Comparison of ENCODE assay signal across 1 fruit fly cellular context in genomic region chr3L:15768947-15769389, dm6.
TF ChIP-seq lines count a peak whose summit lies in the region.

No protein-coding gene starts in this region.

TF ChIP-seq in whole organism, embryonic, 481 proteins besides CTCF, POLR2A, EP300 and RAD21 (continued from another document):
- peak; percentile 29 for TF ChIP-seq BtbVII (GFP tag; optimal IDR thresholded peaks at IDR 0.05; lab: Kevin White, UChicago)
- no peak for TF ChIP-seq bbx (GFP tag; IDR thresholded peaks at IDR 0.05; lab: Robert Waterston, UW; ENCODE audit: partially characterized antibody)
- peak in 1 of 2 experiments; percentile 17 for TF ChIP-seq Eip74EF (GFP tag; optimal IDR thresholded peaks at IDR 0.05; lab: Kevin White, UChicago)
- no peak for TF ChIP-seq CG7745 (tag; optimal IDR thresholded peaks at IDR 0.05; lab: Kevin White, UChicago)
- peak; percentile 22 for TF ChIP-seq jing (GFP tag; optimal IDR thresholded peaks at IDR 0.05; lab: Kevin White, UChicago)
- TF ChIP-seq Antp (GFP tag; optimal IDR thresholded peaks at IDR 0.05; lab: Kevin White, UChicago) = no peak
- peak; percentile 74 for TF ChIP-seq CG33557 (GFP tag; optimal IDR thresholded peaks at IDR 0.05; lab: Kevin White, UChicago)
- TF ChIP-seq NK7.1 (GFP tag; optimal IDR thresholded peaks at IDR 0.05; lab: Kevin White, UChicago) = no peak
- TF ChIP-seq CG15696 (tag; optimal IDR thresholded peaks at IDR 0.05; lab: Kevin White, UChicago) = peak; percentile 71
- peak; percentile 85 for TF ChIP-seq Ssrp (tag; optimal IDR thresholded peaks at IDR 0.05; lab: Kevin White, UChicago)
- TF ChIP-seq hkb (optimal IDR thresholded peaks at IDR 0.05; lab: Kevin White, UChicago) = no peak
- peak; percentile 58; the same call in 1 of the 2 replicates for TF ChIP-seq hkb (GFP tag; IDR thresholded peaks at IDR 0.05; lab: Robert Waterston, UW)
- peak; percentile 79 for TF ChIP-seq CG17359 (tag; optimal IDR thresholded peaks at IDR 0.05; lab: Kevin White, UChicago)
- peak; percentile 15; the same call in 1 of the 3 replicates for TF ChIP-seq so (GFP tag; IDR thresholded peaks at IDR 0.05; lab: Robert Waterston, UW)
- peak; percentile 57; the same call in 1 of the 2 replicates for TF ChIP-seq stc (GFP tag; IDR thresholded peaks at IDR 0.05; lab: Robert Waterston, UW)
- TF ChIP-seq tup (GFP tag; optimal IDR thresholded peaks at IDR 0.05; lab: Kevin White, UChicago) = peak; percentile 61
- TF ChIP-seq CG17186 (GFP tag; optimal IDR thresholded peaks at IDR 0.05; lab: Kevin White, UChicago) = no peak
- TF ChIP-seq Vsx1 (GFP tag; optimal IDR thresholded peaks at IDR 0.05; lab: Kevin White, UChicago) = peak; percentile 46
- TF ChIP-seq scrt (GFP tag; optimal IDR thresholded peaks at IDR 0.05; lab: Kevin White, UChicago) = peak; percentile 21
- TF ChIP-seq Fer1 (GFP tag; optimal IDR thresholded peaks at IDR 0.05; lab: Kevin White, UChicago) = peak; percentile 43
- TF ChIP-seq zfh1 (GFP tag; IDR thresholded peaks at IDR 0.05; lab: Robert Waterston, UW) = peak; percentile 78; the same call in 2 of the 3 replicates
- peak; percentile 44 for TF ChIP-seq CG16815 (GFP tag; optimal IDR thresholded peaks at IDR 0.05; lab: Kevin White, UChicago)
- TF ChIP-seq Oli (tag; optimal IDR thresholded peaks at IDR 0.05; lab: Kevin White, UChicago) = peak; percentile 75
- no peak for TF ChIP-seq CG31388 (GFP tag; optimal IDR thresholded peaks at IDR 0.05; lab: Kevin White, UChicago)
- TF ChIP-seq insv (GFP tag; optimal IDR thresholded peaks at IDR 0.05; lab: Kevin White, UChicago) = no peak
- no peak for TF ChIP-seq vfl (GFP tag; optimal IDR thresholded peaks at IDR 0.05; lab: Kevin White, UChicago)
- TF ChIP-seq CG4424 (GFP tag; optimal IDR thresholded peaks at IDR 0.05; lab: Kevin White, UChicago) = peak; percentile 77
- TF ChIP-seq CG30020 (tag; optimal IDR thresholded peaks at IDR 0.05; lab: Kevin White, UChicago) = peak; percentile 22
- peak; percentile 27 for TF ChIP-seq Nf-YC (tag; optimal IDR thresholded peaks at IDR 0.05; lab: Kevin White, UChicago)
- peak; percentile 24; the same call in 1 of the 2 replicates for TF ChIP-seq ap (GFP tag; IDR thresholded peaks at IDR 0.05; lab: Robert Waterston, UW)
- peak; percentile 70 for TF ChIP-seq PHDP (tag; optimal IDR thresholded peaks at IDR 0.05; lab: Kevin White, UChicago)
- TF ChIP-seq CG5245 (GFP tag; optimal IDR thresholded peaks at IDR 0.05; lab: Kevin White, UChicago) = peak; percentile 70
- TF ChIP-seq Ada2b (GFP tag; IDR thresholded peaks at IDR 0.05; lab: Robert Waterston, UW) = 0 out of 2 replicates have a peak, but pooled peaks have one; percentile 9
- TF ChIP-seq dpn (GFP tag; optimal IDR thresholded peaks at IDR 0.05; lab: Kevin White, UChicago) = peak in 1 of 2 experiments; percentile 48
- peak; percentile 83 for TF ChIP-seq CG8924 (tag; optimal IDR thresholded peaks at IDR 0.05; lab: Kevin White, UChicago)
- peak; percentile 30 for TF ChIP-seq CG7271 (tag; optimal IDR thresholded peaks at IDR 0.05; lab: Kevin White, UChicago)
- peak; percentile 72 for TF ChIP-seq CG4404 (GFP tag; IDR thresholded peaks at IDR 0.05; lab: Robert Waterston, UW)
- peak in 1 of 2 experiments; percentile 28 for TF ChIP-seq Hr78 (GFP tag; optimal IDR thresholded peaks at IDR 0.05; lab: Kevin White, UChicago)
- no peak for TF ChIP-seq CG9932 (GFP tag; IDR thresholded peaks at IDR 0.05; lab: Robert Waterston, UW)
- peak in 1 of 3 experiments; percentile 85 for TF ChIP-seq lola (GFP tag; optimal IDR thresholded peaks at IDR 0.05; lab: Kevin White, UChicago)
- TF ChIP-seq CG6813 (GFP tag; optimal IDR thresholded peaks at IDR 0.05; lab: Kevin White, UChicago) = peak; percentile 44
- TF ChIP-seq ind (GFP tag; optimal IDR thresholded peaks at IDR 0.05; lab: Kevin White, UChicago) = peak; percentile 37
- TF ChIP-seq salm (tag; optimal IDR thresholded peaks at IDR 0.05; lab: Kevin White, UChicago) = peak; percentile 29
- peak; percentile 7 for TF ChIP-seq CG3065 (GFP tag; optimal IDR thresholded peaks at IDR 0.05; lab: Kevin White, UChicago)
- TF ChIP-seq dmrt11E (tag; optimal IDR thresholded peaks at IDR 0.05; lab: Kevin White, UChicago) = peak; percentile 90
- peak; percentile 77 for TF ChIP-seq dmrt99B (tag; optimal IDR thresholded peaks at IDR 0.05; lab: Kevin White, UChicago)
- TF ChIP-seq CG2116 (GFP tag; optimal IDR thresholded peaks at IDR 0.05; lab: Kevin White, UChicago) = peak; percentile 19
- TF ChIP-seq klu (GFP tag; IDR thresholded peaks at IDR 0.05; lab: Robert Waterston, UW) = no peak
- TF ChIP-seq psq (GFP tag; optimal IDR thresholded peaks at IDR 0.05; lab: Kevin White, UChicago) = peak; percentile 22
- TF ChIP-seq CG18262 (tag; optimal IDR thresholded peaks at IDR 0.05; lab: Kevin White, UChicago) = peak; percentile 90
- peak; percentile 26 for TF ChIP-seq CG10274 (GFP tag; optimal IDR thresholded peaks at IDR 0.05; lab: Kevin White, UChicago)
- peak; percentile 28 for TF ChIP-seq odd (GFP tag; optimal IDR thresholded peaks at IDR 0.05; lab: Kevin White, UChicago)
- TF ChIP-seq CG14710 (tag; optimal IDR thresholded peaks at IDR 0.05; lab: Kevin White, UChicago) = peak; percentile 80
- no peak for TF ChIP-seq CG7357 (GFP tag; IDR thresholded peaks at IDR 0.05; lab: Robert Waterston, UW)
- TF ChIP-seq ac (GFP tag; optimal IDR thresholded peaks at IDR 0.05; lab: Kevin White, UChicago) = peak; percentile 47
- TF ChIP-seq lilli (GFP tag; optimal IDR thresholded peaks at IDR 0.05; lab: Kevin White, UChicago) = peak; percentile 32
TF ChIP-seq in whole organism, embryonic: peak in this region for 204.
